Fruit fly (Drosophila melanogaster) S2 (cell line): ENCODE measurements around the gene Hrd3.

Experiments used
- CG8478 ChIP-seq: fragments of >200 bp; optimal IDR thresholded peaks from 2 replicates; lab custom pipeline; 2018
- CTCF ChIP-seq, 2 experiments: fragments of >200 bp; optimal IDR thresholded peaks; 2 replicates each; lab custom pipeline; 2018

DNA sequence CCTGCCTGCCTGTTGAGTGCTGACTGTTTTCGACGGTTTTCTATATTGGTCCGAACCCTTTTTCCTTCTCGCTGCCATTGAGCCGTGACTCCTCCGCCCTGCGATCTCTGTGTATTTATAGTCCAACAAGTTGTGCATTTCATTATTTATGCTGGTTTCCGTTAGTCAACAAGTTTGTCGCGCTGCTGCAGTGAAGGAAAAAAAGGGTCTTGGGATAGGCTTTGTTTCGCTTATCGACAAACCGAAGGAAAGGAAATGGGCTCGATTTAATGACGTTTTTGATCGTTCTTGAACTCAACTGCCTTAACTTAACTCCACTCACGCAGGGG is 29.2 kb upstream of the Hrd3 start:
- TF ChIP-seq CG8478 (no peak), CTCF (optimal IDR thresholded peaks at IDR 0.05; lab: Kevin White, UChicago) (no peak)
